Fruit fly (Drosophila melanogaster): Measurements from ENCODE around the gene CG6026.

CG6026 gene

DNA sequence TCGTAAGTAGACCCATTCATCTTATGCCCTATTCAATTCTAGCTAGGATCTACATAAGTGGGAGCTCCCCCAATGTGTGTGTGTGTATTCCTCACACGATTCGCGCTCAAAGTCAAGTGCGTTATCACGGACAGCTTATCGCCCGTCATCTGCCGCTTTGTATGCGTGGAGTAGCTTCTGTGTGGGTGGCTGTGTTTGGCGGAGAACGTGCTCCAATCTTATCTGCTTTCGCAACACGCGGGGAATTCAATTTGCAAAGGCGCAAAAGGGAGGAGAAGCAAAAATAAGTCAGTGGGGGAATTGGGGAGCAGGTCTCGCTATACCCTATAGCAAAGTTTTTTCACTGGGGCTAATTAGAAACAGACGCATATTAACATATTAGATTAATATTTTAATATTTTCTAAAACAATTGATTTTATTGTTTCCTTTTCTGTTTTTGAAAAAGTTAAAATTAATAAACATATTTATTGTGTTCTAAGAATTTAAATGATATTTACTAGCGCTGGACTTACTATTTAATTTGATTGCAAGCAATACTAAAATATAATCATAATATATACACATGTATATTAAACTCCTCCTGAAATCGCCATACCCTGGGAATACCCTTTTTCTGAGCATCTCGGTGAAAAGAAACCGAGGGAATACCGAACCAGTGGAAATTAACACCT is 48.1 kb upstream of the CG6026 start (continued):
- TF ChIP-seq CG42726 (GFP tag; IDR thresholded peaks at IDR 0.05; ENCODE audit: partially characterized antibody) (no peak), Adf1 (GFP tag; IDR thresholded peaks at IDR 0.05) (peak; percentile 11; the same call in 1 of the 2 replicates), CG6854 (GFP tag; optimal IDR thresholded peaks at IDR 0.05) (peak; percentile 21), tll (GFP tag; optimal IDR thresholded peaks at IDR 0.05) (no peak), CG16863 (GFP tag; optimal IDR thresholded peaks at IDR 0.05) (no peak), CG7372 (GFP tag; IDR thresholded peaks at IDR 0.05) (no peak), CG30431 (GFP tag; optimal IDR thresholded peaks at IDR 0.05) (no peak), Gug (GFP tag; IDR thresholded peaks at IDR 0.05) (no peak), btn (GFP tag; optimal IDR thresholded peaks at IDR 0.05) (no peak), CG11093 (GFP tag; IDR thresholded peaks at IDR 0.05) (no peak), bab2 (GFP tag; optimal IDR thresholded peaks at IDR 0.05) (no peak), CG15269 (tag; optimal IDR thresholded peaks at IDR 0.05) (peak; percentile 27), eyg (GFP tag; optimal IDR thresholded peaks at IDR 0.05) (no peak), CG15601 (tag; optimal IDR thresholded peaks at IDR 0.05) (no peak), croc (GFP tag; conservative IDR thresholded peaks at IDR 0.05) (no peak), CG33557 (GFP tag; optimal IDR thresholded peaks at IDR 0.05) (no peak), shn (GFP tag; optimal IDR thresholded peaks at IDR 0.05) (no peak), CG18599 (GFP tag; optimal IDR thresholded peaks at IDR 0.05) (peak; percentile 86), CG8089 (GFP tag; optimal IDR thresholded peaks at IDR 0.05) (no peak), CkIIα-i1 (GFP tag; IDR thresholded peaks at IDR 0.05) (no peak), CG1233 (GFP tag; optimal IDR thresholded peaks at IDR 0.05) (peak; percentile 45), Fer3 (tag; optimal IDR thresholded peaks at IDR 0.05) (peak; percentile 55), HmgD (GFP tag; optimal IDR thresholded peaks at IDR 0.05) (no peak), twi (tag; optimal IDR thresholded peaks at IDR 0.05) (no peak), CG4617 (GFP tag; optimal IDR thresholded peaks at IDR 0.05; ENCODE audit: borderline replicate concordance) (no peak), ems (GFP tag; optimal IDR thresholded peaks at IDR 0.05) (no peak), Nf-YA (GFP tag; IDR thresholded peaks at IDR 0.05) (no peak), Stat92E (GFP tag; optimal IDR thresholded peaks at IDR 0.05) (no peak), CG11085 (GFP tag; IDR thresholded peaks at IDR 0.05) (no peak; the same call in 1 of the 2 replicates), CG16813 (GFP tag; IDR thresholded peaks at IDR 0.05; ENCODE audit: partially characterized antibody) (no peak), CG11456 (GFP tag; IDR thresholded peaks at IDR 0.05) (no peak), B-H2 (GFP tag; optimal IDR thresholded peaks at IDR 0.05) (no peak), CG18476 (GFP tag; optimal IDR thresholded peaks at IDR 0.05) (no peak), pzg (GFP tag; optimal IDR thresholded peaks at IDR 0.05) (no peak), tna (GFP tag; IDR thresholded peaks at IDR 0.05; ENCODE audit: partially characterized antibody) (no peak), CG4730 (GFP tag; IDR thresholded peaks at IDR 0.05) (no peak), Trl (optimal IDR thresholded peaks at IDR 0.05) (no peak), Trl (GFP tag; optimal IDR thresholded peaks at IDR 0.05) (no peak), CG15479 (GFP tag; optimal IDR thresholded peaks at IDR 0.05) (no peak), CG8388 (GFP tag; optimal IDR thresholded peaks at IDR 0.05) (no peak), CG13123 (GFP tag; optimal IDR thresholded peaks at IDR 0.05) (no peak), h (optimal IDR thresholded peaks at IDR 0.05) (no peak), Doc2 (GFP tag; IDR thresholded peaks at IDR 0.05) (no peak), HLH3B (GFP tag; IDR thresholded peaks at IDR 0.05) (no peak; the same call in 1 of the 2 replicates), kah (GFP tag; optimal IDR thresholded peaks at IDR 0.05) (no peak), dmrt99B (tag; optimal IDR thresholded peaks at IDR 0.05) (peak; percentile 54), Gsc (GFP tag; IDR thresholded peaks at IDR 0.05) (no peak), Dad (GFP tag; optimal IDR thresholded peaks at IDR 0.05) (no peak), CG4424 (GFP tag; optimal IDR thresholded peaks at IDR 0.05) (peak; percentile 18), CG4328 (GFP tag; optimal IDR thresholded peaks at IDR 0.05) (no peak), CG6654 (GFP tag; optimal IDR thresholded peaks at IDR 0.05) (no peak)
